Worm (Caenorhabditis elegans): ENCODE measurements around the gene Y75B12B.11.

DNA sequence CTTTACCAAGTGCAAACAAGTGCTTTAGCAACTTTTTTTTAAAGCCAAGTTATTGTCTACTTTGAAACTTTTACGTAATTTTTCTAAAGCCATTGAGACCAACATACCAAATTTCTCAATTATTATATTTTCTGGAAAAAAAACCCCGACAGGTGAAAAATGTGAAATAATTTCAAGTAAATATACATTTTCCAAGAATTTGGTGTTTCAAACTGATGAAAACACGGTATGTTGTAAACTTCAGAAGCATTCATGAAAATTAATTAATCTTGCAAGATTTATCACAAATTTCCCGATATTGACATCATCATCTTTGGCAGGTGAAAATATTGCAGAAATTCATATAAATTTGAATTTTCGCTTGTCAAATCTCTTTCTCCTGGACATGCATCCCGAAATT is 28.4 kb upstream of the Y75B12B.11 start, which contains the start of gene srz-11:
- TF ChIP-seq ztf-29 (GFP tag; IDR thresholded peaks at IDR 0.05): no peak
- TF ChIP-seq tab-1 (GFP tag; IDR thresholded peaks at IDR 0.05): no peak
- no peak for TF ChIP-seq flt-1 (GFP tag; IDR thresholded peaks at IDR 0.05)
- no peak for TF ChIP-seq ref-1 (GFP tag; conservative IDR thresholded peaks at IDR 0.05)
- TF ChIP-seq med-1 (GFP tag; optimal IDR thresholded peaks at IDR 0.05; ENCODE audit: insufficient read depth): no peak

All from whole organism, midembryonic.